Worm (Caenorhabditis elegans) whole organism, early embryonic: ENCODE measurements around the gene R06F6.14.

Experiments
- ama-1 ChIP-seq: fragments of 150-350 bp; optimal IDR thresholded peaks from 2 replicates; lab custom pipeline; 2014
- ceh-13 ChIP-seq: fragments of 200-800 bp; sonication (Bioruptor generic); optimal IDR thresholded peaks from 2 replicates; lab custom pipeline; 2018; ENCODE audit warnings: mild to moderate bottlenecking, missing genetic modification characterization, missing compliant biosample characterization
- flt-1 ChIP-seq: fragments of 200-800 bp; sonication (Bioruptor generic); IDR thresholded peaks from 2 replicates; pipeline ENCODE4 v1.3.6; 2022; ENCODE audit warnings: missing genetic modification characterization, missing compliant biosample characterization
- scrt-1 ChIP-seq: fragments of 200-800 bp; sonication (Bioruptor generic); IDR thresholded peaks from 2 replicates; pipeline ENCODE4 v1.3.6; 2022; ENCODE audit warnings: missing genetic modification characterization, missing compliant biosample characterization
- tra-4 ChIP-seq: sonication (generic microtip); optimal IDR thresholded peaks from 2 replicates; lab custom pipeline; 2017; ENCODE audit warnings: missing genetic modification characterization, missing compliant biosample characterization

ce11 chrII:10804907-10805306 lies 4.2 kb upstream of the R06F6.14 start:
- no peak for TF ChIP-seq scrt-1 (GFP tag; lab: Robert Waterston, UW)
- no peak for TF ChIP-seq ceh-13
- no peak for TF ChIP-seq flt-1 (GFP tag; lab: Robert Waterston, UW)
- TF ChIP-seq tra-4 (tag; lab: Kevin White, UChicago) = no peak
- no peak for TF ChIP-seq ama-1 (lab: Kevin White, UChicago)
